Comparison of ENCODE assay signal across 4 fruit fly cellular contexts in genomic region chr3L:18184762-18185161, dm6.
TF ChIP-seq lines count a peak whose summit lies in the region.

No protein-coding gene starts in this region.

- no peak for TF ChIP-seq CTCF in whole organism, embryonic (GFP tag; optimal IDR thresholded peaks at IDR 0.05; lab: Kevin White, UChicago)

TF ChIP-seq in whole organism, embryonic, 481 proteins besides CTCF, POLR2A, EP300 and RAD21 (continues in another document):
- TF ChIP-seq Ets65A (GFP tag; lab: Kevin White, UChicago) (peak; percentile 50), crol (GFP tag; IDR thresholded peaks at IDR 0.05; lab: Robert Waterston, UW) (peak; percentile 62), CG6791 (GFP tag; IDR thresholded peaks at IDR 0.05; lab: Robert Waterston, UW; ENCODE audit: partially characterized antibody) (0 out of 3 replicates have a peak, but pooled peaks have one; percentile 41), CG4360 (GFP tag; IDR thresholded peaks at IDR 0.05; lab: Robert Waterston, UW) (no peak), zfh1 (GFP tag; IDR thresholded peaks at IDR 0.05; lab: Robert Waterston, UW) (0 out of 3 replicates have a peak, but pooled peaks have one; percentile 47), Deaf1 (tag; optimal IDR thresholded peaks at IDR 0.05; lab: Kevin White, UChicago) (peak; percentile 82), ara (GFP tag; IDR thresholded peaks at IDR 0.05; lab: Robert Waterston, UW) (peak; percentile 43; the same call in 1 of the 2 replicates), Adf1 (GFP tag; IDR thresholded peaks at IDR 0.05; lab: Robert Waterston, UW) (peak; percentile 19; the same call in 1 of the 2 replicates), p53 (GFP tag; optimal IDR thresholded peaks at IDR 0.05; lab: Kevin White, UChicago) (no peak), CG12659 (GFP tag; optimal IDR thresholded peaks at IDR 0.05; lab: Kevin White, UChicago) (no peak), CG16779 (GFP tag; IDR thresholded peaks at IDR 0.05; lab: Robert Waterston, UW) (peak; percentile 43; the same call in 1 of the 2 replicates), sd (tag; optimal IDR thresholded peaks at IDR 0.05; lab: Kevin White, UChicago) (no peak), chinmo (GFP tag; IDR thresholded peaks at IDR 0.05; lab: Robert Waterston, UW; ENCODE audit: partially characterized antibody) (0 out of 4 replicates have a peak, but pooled peaks have one; percentile 8), sens-2 (GFP tag; IDR thresholded peaks at IDR 0.05; lab: Robert Waterston, UW) (0 out of 2 replicates have a peak, but pooled peaks have one; percentile 12), Bteb2 (GFP tag; optimal IDR thresholded peaks at IDR 0.05; lab: Kevin White, UChicago) (no peak), Nf-YA (GFP tag; IDR thresholded peaks at IDR 0.05; lab: Robert Waterston, UW) (peak; percentile 35; the same call in 1 of the 2 replicates), gsb (GFP tag; IDR thresholded peaks at IDR 0.05; lab: Robert Waterston, UW) (0 out of 2 replicates have a peak, but pooled peaks have one; percentile 8), hb (GFP tag; IDR thresholded peaks at IDR 0.05; lab: Robert Waterston, UW; ENCODE audit: partially characterized antibody) (no peak), Med (GFP tag; lab: Kevin White, UChicago) (peak; percentile 46), chm (GFP tag; IDR thresholded peaks at IDR 0.05; lab: Robert Waterston, UW) (0 out of 2 replicates have a peak, but pooled peaks have one; percentile 53)

TF ChIP-seq in whole organism, prepupa, 60 proteins besides CTCF, POLR2A, EP300 and RAD21:
- TF ChIP-seq CG6163 (GFP tag; IDR thresholded peaks at IDR 0.05; lab: Robert Waterston, UW) (0 out of 3 replicates have a peak, but pooled peaks have one; percentile 22), CG3032 (tag; optimal IDR thresholded peaks at IDR 0.05; lab: Kevin White, UChicago) (no peak), eg (GFP tag; IDR thresholded peaks at IDR 0.05; lab: Robert Waterston, UW) (0 out of 3 replicates have a peak, but pooled peaks have one; percentile 8), achi (GFP tag; optimal IDR thresholded peaks at IDR 0.05; lab: Kevin White, UChicago) (no peak), CG15336 (GFP tag; IDR thresholded peaks at IDR 0.05; lab: Robert Waterston, UW) (no peak), Blimp-1 (GFP tag; optimal IDR thresholded peaks at IDR 0.05; lab: Kevin White, UChicago) (no peak), OdsH (GFP tag; optimal IDR thresholded peaks at IDR 0.05; lab: Kevin White, UChicago) (no peak)

TF ChIP-seq in whole organism, pupa, 21 proteins besides CTCF, POLR2A, EP300 and RAD21:
- peak; percentile 12; the same call in 1 of the 3 replicates for TF ChIP-seq fd96Ca (GFP tag; IDR thresholded peaks at IDR 0.05; lab: Robert Waterston, UW)
- TF ChIP-seq CG32121 (GFP tag; IDR thresholded peaks at IDR 0.05; lab: Robert Waterston, UW): 0 out of 2 replicates have a peak, but pooled peaks have one; percentile 20
- no peak for TF ChIP-seq rn (GFP tag; IDR thresholded peaks at IDR 0.05; lab: Robert Waterston, UW)
- peak; percentile 44; the same call in 1 of the 3 replicates for TF ChIP-seq CG4496 (GFP tag; IDR thresholded peaks at IDR 0.05; lab: Robert Waterston, UW)
- peak; percentile 55 for TF ChIP-seq CG13204 (GFP tag; optimal IDR thresholded peaks at IDR 0.05; lab: Kevin White, UChicago)
TF ChIP-seq in whole organism, pupa: peak in this region for 4.

TF ChIP-seq in whole organism, wandering third instar larva, 38 proteins besides CTCF, POLR2A, EP300 and RAD21:
- peak; percentile 52 for TF ChIP-seq Dfd (GFP tag; optimal IDR thresholded peaks at IDR 0.05; lab: Kevin White, UChicago)
- no peak for TF ChIP-seq GATAd (GFP tag; optimal IDR thresholded peaks at IDR 0.05; lab: Kevin White, UChicago)

Comparison
In these comparisons a context has a peak if more than half of its experiments do, and no peak if none do; other contexts are left out.
1. Of the 7 proteins assayed by ChIP-seq in both whole organism, embryonic and whole organism, prepupa: peak only in whole organism, embryonic: CG16779; only in whole organism, prepupa: none; in both: none; in neither: 6.